Worm (Caenorhabditis elegans) whole organism, L1 larva: ENCODE data around the gene rpt-2.
A peak's percentile ranks its signal among the peaks of the same experiment; 100 is the strongest.

ENCODE experiments used
- C04F5.9 ChIP-seq: sonication (generic microtip); optimal IDR thresholded peaks from 2 replicates; lab custom pipeline; 2016; ENCODE audit warnings: missing genetic modification characterization, missing compliant biosample characterization
- C16A3.4 ChIP-seq: fragments of 150-350 bp; optimal IDR thresholded peaks from 2 replicates; lab custom pipeline; 2014; ENCODE audit warnings: missing biosample characterization, missing genetic modification characterization
- Y116A8C.19 ChIP-seq: sonication (generic microtip); optimal IDR thresholded peaks from 2 replicates; lab custom pipeline; 2016; ENCODE audit warnings: missing compliant biosample characterization, missing genetic modification characterization, borderline replicate concordance
- alr-1 ChIP-seq: fragments of 200-800 bp; sonication (Bioruptor generic); optimal IDR thresholded peaks from 2 replicates; lab custom pipeline; 2018; ENCODE audit warnings: borderline replicate concordance, mild to moderate bottlenecking, missing genetic modification characterization, missing compliant biosample characterization
- aly-2 ChIP-seq: fragments of 150-350 bp; optimal IDR thresholded peaks from 2 replicates; lab custom pipeline; 2014; ENCODE audit warnings: missing biosample characterization, missing genetic modification characterization
- ama-1 ChIP-seq: fragments of 150-350 bp; optimal IDR thresholded peaks from 2 replicates; lab custom pipeline; 2014
- blmp-1 ChIP-seq: fragments of 150-350 bp; optimal IDR thresholded peaks from 2 replicates; lab custom pipeline; 2014; ENCODE audit warnings: missing biosample characterization, missing genetic modification characterization
- ceh-63 ChIP-seq: fragments of 200-800 bp; sonication (Bioruptor generic); optimal IDR thresholded peaks from 2 replicates; lab custom pipeline; 2018; ENCODE audit warnings: mild to moderate bottlenecking, missing genetic modification characterization, missing compliant biosample characterization
- ceh-8 ChIP-seq: fragments of 200-800 bp; sonication (Bioruptor generic); optimal IDR thresholded peaks from 2 replicates; lab custom pipeline; 2018; ENCODE audit warnings: mild to moderate bottlenecking, missing genetic modification characterization, moderate library complexity, missing compliant biosample characterization
- ceh-82 ChIP-seq, 3 experiments: fragments of 150-350 bp in 1 of 3; sonication (generic microtip) in 2 of 3; optimal IDR thresholded peaks; 2 replicates each; lab custom pipeline; 2014 to 2017; ENCODE audit warnings: missing biosample characterization in 3 of 3, missing genetic modification characterization in 3 of 3
- ceh-88 ChIP-seq: fragments of 200-800 bp; sonication (Bioruptor generic); IDR thresholded peaks from 2 replicates; pipeline ENCODE4 v1.3.6; 2022; ENCODE audit warnings: missing genetic modification characterization, missing compliant biosample characterization
- ceh-90 ChIP-seq: sonication (generic microtip); optimal IDR thresholded peaks from 2 replicates; lab custom pipeline; 2016; ENCODE audit warnings: missing genetic modification characterization, missing compliant biosample characterization
- dpl-1 ChIP-seq, 3 experiments: fragments of 150-350 bp in 2 of 3; sonication (generic microtip) in 1 of 3; optimal IDR thresholded peaks; 2 replicates each; lab custom pipeline; 2014 to 2017; ENCODE audit warnings: missing biosample characterization in 3 of 3, missing genetic modification characterization in 3 of 3, missing genetic modification reagents in 3 of 3
- elt-2 ChIP-seq: sonication (generic microtip); optimal IDR thresholded peaks from 2 replicates; lab custom pipeline; 2016; ENCODE audit warnings: missing genetic modification characterization, mild to moderate bottlenecking, inconsistent platforms, missing compliant biosample characterization, missing genetic modification reagents
- elt-3 ChIP-seq, 6 experiments: fragments of 150-350 bp in 1 of 6; sonication (generic microtip); optimal IDR thresholded peaks; 2 replicates each; lab custom pipeline; 2017 to 2018; ENCODE audit warnings: missing biosample characterization in 6 of 6, missing genetic modification characterization in 6 of 6, inconsistent platforms in 1 of 6
- fkh-10 ChIP-seq: sonication (generic microtip); optimal IDR thresholded peaks from 2 replicates; lab custom pipeline; 2017; ENCODE audit warnings: missing biosample characterization, missing genetic modification reagents, missing genetic modification characterization
- fkh-4 ChIP-seq: sonication (generic microtip); optimal IDR thresholded peaks from 2 replicates; lab custom pipeline; 2016; ENCODE audit warnings: missing compliant biosample characterization, missing genetic modification characterization, borderline replicate concordance
- fkh-8 ChIP-seq: sonication (generic microtip); optimal IDR thresholded peaks from 2 replicates; lab custom pipeline; 2016; ENCODE audit warnings: mild to moderate bottlenecking, missing genetic modification characterization, missing compliant biosample characterization
- hpl-2 ChIP-seq: fragments of 150-350 bp; optimal IDR thresholded peaks from 2 replicates; lab custom pipeline; 2014; ENCODE audit warnings: missing biosample characterization, missing genetic modification reagents, missing genetic modification characterization
- irx-1 ChIP-seq: sonication (generic microtip); optimal IDR thresholded peaks from 2 replicates; lab custom pipeline; 2016; ENCODE audit warnings: missing genetic modification characterization, missing compliant biosample characterization
- isw-1 ChIP-seq: fragments of 200-800 bp; sonication (Bioruptor generic); IDR thresholded peaks from 2 replicates; pipeline ENCODE4 v1.3.6; 2022; ENCODE audit warnings: missing genetic modification characterization, missing compliant biosample characterization
- jun-1 ChIP-seq: fragments of 150-350 bp; optimal IDR thresholded peaks from 2 replicates; lab custom pipeline; 2014; ENCODE audit warnings: missing biosample characterization, missing genetic modification reagents, missing genetic modification characterization
- lin-14 ChIP-seq: fragments of 200-800 bp; sonication (Bioruptor generic); optimal IDR thresholded peaks from 2 replicates; lab custom pipeline; 2018; ENCODE audit warnings: mild to moderate bottlenecking, missing genetic modification characterization, moderate library complexity, missing compliant biosample characterization
- lin-15B ChIP-seq: fragments of 150-350 bp; sonication (generic microtip); optimal IDR thresholded peaks from 3 replicates; lab custom pipeline; 2014; ENCODE audit warnings: missing biosample characterization, missing genetic modification characterization
- lin-35 ChIP-seq, 2 experiments: fragments of 150-350 bp; optimal IDR thresholded peaks; 2 replicates each; lab custom pipeline; 2014; ENCODE audit warnings: missing biosample characterization in 2 of 2, missing genetic modification characterization in 2 of 2, missing genetic modification reagents in 2 of 2
- lin-39 ChIP-seq: fragments of 150-350 bp; optimal IDR thresholded peaks from 2 replicates; lab custom pipeline; 2014; ENCODE audit warnings: missing biosample characterization, missing genetic modification reagents, missing genetic modification characterization
- lir-3 ChIP-seq: sonication (generic microtip); optimal IDR thresholded peaks from 2 replicates; lab custom pipeline; 2016; ENCODE audit warnings: mild to moderate bottlenecking, missing genetic modification characterization, moderate library complexity, missing compliant biosample characterization; ENCODE audit not compliant: poor library complexity
- lsy-2 ChIP-seq, 2 experiments: fragments of 150-350 bp; optimal IDR thresholded peaks; 2 replicates each; lab custom pipeline; 2014; ENCODE audit warnings: missing biosample characterization in 2 of 2, missing genetic modification characterization in 2 of 2
- mdl-1 ChIP-seq, 2 experiments: fragments of 150-350 bp; optimal IDR thresholded peaks; 2 replicates each; lab custom pipeline; 2014 to 2017; ENCODE audit warnings: missing biosample characterization in 2 of 2, missing genetic modification characterization in 2 of 2, inconsistent platforms in 1 of 2
- mef-2 ChIP-seq: fragments of 150-350 bp; optimal IDR thresholded peaks from 2 replicates; lab custom pipeline; 2014; ENCODE audit warnings: missing biosample characterization, missing genetic modification characterization
- mep-1 ChIP-seq: fragments of 150-350 bp; optimal IDR thresholded peaks from 2 replicates; lab custom pipeline; 2014; ENCODE audit warnings: missing biosample characterization, missing genetic modification characterization
- nhr-11 ChIP-seq: fragments of 150-350 bp; optimal IDR thresholded peaks from 2 replicates; lab custom pipeline; 2014; ENCODE audit warnings: missing biosample characterization, missing genetic modification characterization
- nhr-19 ChIP-seq: fragments of 200-800 bp; sonication (Bioruptor generic); conservative IDR thresholded peaks from 2 replicates; pipeline ENCODE4 v1.3.6; 2022; ENCODE audit warnings: missing genetic modification characterization, missing compliant biosample characterization
- nhr-20 ChIP-seq: sonication (generic microtip); optimal IDR thresholded peaks from 2 replicates; lab custom pipeline; 2016; ENCODE audit warnings: mild to moderate bottlenecking, missing genetic modification characterization, missing compliant biosample characterization
- nhr-237 ChIP-seq: fragments of 150-350 bp; optimal IDR thresholded peaks from 2 replicates; lab custom pipeline; 2014; ENCODE audit warnings: missing biosample characterization, missing genetic modification characterization
- nhr-28 ChIP-seq: fragments of 150-350 bp; optimal IDR thresholded peaks from 2 replicates; lab custom pipeline; 2014; ENCODE audit warnings: missing biosample characterization, missing genetic modification characterization
- nhr-47 ChIP-seq: sonication (generic microtip); optimal IDR thresholded peaks from 2 replicates; lab custom pipeline; 2016; ENCODE audit warnings: mild to moderate bottlenecking, missing genetic modification characterization, moderate library complexity, missing compliant biosample characterization
- nhr-71 ChIP-seq: sonication (generic microtip); optimal IDR thresholded peaks from 2 replicates; lab custom pipeline; 2016; ENCODE audit warnings: mild to moderate bottlenecking, missing genetic modification characterization, moderate library complexity, missing compliant biosample characterization
- nhr-76 ChIP-seq: sonication (generic microtip); optimal IDR thresholded peaks from 2 replicates; lab custom pipeline; 2017; ENCODE audit warnings: missing biosample characterization, missing genetic modification characterization
- nhr-90 ChIP-seq: sonication (generic microtip); optimal IDR thresholded peaks from 2 replicates; lab custom pipeline; 2016; ENCODE audit warnings: mild to moderate bottlenecking, missing genetic modification characterization, missing compliant biosample characterization; ENCODE audit not compliant: poor library complexity
- pqm-1 ChIP-seq: sonication (generic microtip); optimal IDR thresholded peaks from 3 replicates; lab custom pipeline; 2017; ENCODE audit warnings: missing biosample characterization, missing genetic modification characterization
- skn-1 ChIP-seq: fragments of 150-350 bp; optimal IDR thresholded peaks from 2 replicates; lab custom pipeline; 2014; ENCODE audit warnings: missing biosample characterization, missing genetic modification characterization
- snpc-4 ChIP-seq: fragments of 150-350 bp; optimal IDR thresholded peaks from 2 replicates; lab custom pipeline; 2014; ENCODE audit warnings: missing biosample characterization, missing genetic modification characterization
- snu-23 ChIP-seq: sonication (generic microtip); optimal IDR thresholded peaks from 2 replicates; lab custom pipeline; 2016; ENCODE audit warnings: missing genetic modification characterization, missing compliant biosample characterization
- swsn-7 ChIP-seq: sonication (generic microtip); optimal IDR thresholded peaks from 2 replicates; lab custom pipeline; 2016; ENCODE audit warnings: missing genetic modification characterization, missing compliant biosample characterization
- tbx-2 ChIP-seq: sonication (generic microtip); optimal IDR thresholded peaks from 2 replicates; lab custom pipeline; 2016; ENCODE audit warnings: missing genetic modification characterization, missing compliant biosample characterization
- unc-130 ChIP-seq: fragments of 150-350 bp; optimal IDR thresholded peaks from 2 replicates; lab custom pipeline; 2017; ENCODE audit warnings: missing biosample characterization, missing genetic modification characterization, inconsistent platforms
- unc-62 ChIP-seq: fragments of 150-350 bp; optimal IDR thresholded peaks from 2 replicates; lab custom pipeline; 2014; ENCODE audit warnings: missing biosample characterization, missing genetic modification reagents, missing genetic modification characterization
- unc-86 ChIP-seq: sonication (generic microtip); optimal IDR thresholded peaks from 2 replicates; lab custom pipeline; 2016; ENCODE audit warnings: missing genetic modification characterization, missing compliant biosample characterization
- unc-98 ChIP-seq: fragments of 200-800 bp; sonication (Bioruptor generic); IDR thresholded peaks from 2 replicates; pipeline ENCODE4 v1.3.6; 2022; ENCODE audit warnings: missing genetic modification characterization, missing compliant biosample characterization
- vab-15 ChIP-seq: sonication (generic microtip); optimal IDR thresholded peaks from 2 replicates; lab custom pipeline; 2017; ENCODE audit warnings: missing genotype, mild to moderate bottlenecking, missing genetic modification characterization, missing compliant biosample characterization
- xbp-1 ChIP-seq: sonication (generic microtip); optimal IDR thresholded peaks from 2 replicates; lab custom pipeline; 2016; ENCODE audit warnings: missing genetic modification characterization, missing compliant biosample characterization
- ztf-4 ChIP-seq: fragments of 150-350 bp; optimal IDR thresholded peaks from 2 replicates; lab custom pipeline; 2014; ENCODE audit warnings: missing biosample characterization, missing genetic modification characterization

rpt-2 gene

ce11 chrV:6017630-6018029, at the start of gene rpt-2, which contains the start of gene aps-1:
Gene rpt-2 (minus strand): TSS chrV:6017669.
Gene aps-1 (plus strand): TSS chrV:6017970.
- TF ChIP-seq ceh-88 (no peak), snu-23 (GFP tag; lab: Kevin White, UChicago) (peak; percentile 94), ama-1 (lab: Kevin White, UChicago) (peak; percentile 60), dpl-1 (GFP tag; optimal IDR thresholded peaks at IDR 0.05; lab: Kevin White, UChicago) (peak; percentile 76 to 85 (median 83)), nhr-20 (tag; lab: Kevin White, UChicago) (peak; percentile 92), nhr-28 (tag; lab: Kevin White, UChicago) (no peak), blmp-1 (tag; lab: Kevin White, UChicago) (peak; percentile 85), nhr-47 (tag; lab: Kevin White, UChicago) (peak; percentile 90), ceh-63 (GFP tag; lab: Kevin White, UChicago) (no peak), swsn-7 (tag; lab: Kevin White, UChicago) (peak; percentile 87), C16A3.4 (tag; lab: Kevin White, UChicago) (peak; percentile 94), lin-39 (tag; lab: Kevin White, UChicago) (peak; percentile 78), mep-1 (tag; lab: Kevin White, UChicago) (peak; percentile 96), elt-3 (tag; optimal IDR thresholded peaks at IDR 0.05; lab: Kevin White, UChicago) (peak in 2 of 6 experiments; percentile 64 to 87), skn-1 (tag; lab: Kevin White, UChicago) (peak; percentile 100), lin-15B (tag; lab: Kevin White, UChicago) (peak; percentile 96), Y116A8C.19 (tag; lab: Kevin White, UChicago) (no peak), mef-2 (no peak), alr-1 (tag; lab: Kevin White, UChicago) (no peak), jun-1 (peak; percentile 57), pqm-1 (tag; lab: Kevin White, UChicago) (no peak), ceh-82 (tag; optimal IDR thresholded peaks at IDR 0.05; lab: Kevin White, UChicago) (peak; percentile 73 to 86 (median 86)), elt-2 (tag; lab: Kevin White, UChicago) (peak; percentile 15), vab-15 (tag; lab: Kevin White, UChicago) (no peak), hpl-2 (GFP tag; lab: Kevin White, UChicago) (peak; percentile 47), lin-14 (GFP tag; lab: Kevin White, UChicago) (peak; percentile 89), nhr-90 (tag; lab: Kevin White, UChicago) (peak; percentile 87), ceh-8 (GFP tag; lab: Kevin White, UChicago) (peak; percentile 42), ztf-4 (peak; percentile 40), unc-62 (GFP tag; lab: Kevin White, UChicago) (no peak), aly-2 (tag; lab: Kevin White, UChicago) (peak; percentile 75), nhr-71 (tag; lab: Kevin White, UChicago) (peak; percentile 92), fkh-4 (tag; lab: Kevin White, UChicago) (no peak), irx-1 (tag; lab: Kevin White, UChicago) (peak; percentile 81), mdl-1 (tag; optimal IDR thresholded peaks at IDR 0.05; lab: Kevin White, UChicago) (peak in 1 of 2 experiments; percentile 80), lsy-2 (tag; optimal IDR thresholded peaks at IDR 0.05; lab: Kevin White, UChicago) (peak; percentile 89 to 92), tbx-2 (peak; percentile 88), ceh-90 (tag; lab: Kevin White, UChicago) (no peak), unc-130 (tag; lab: Kevin White, UChicago) (peak; percentile 95), unc-98 (GFP tag; lab: Robert Waterston, UW) (no peak), lin-35 (GFP tag; optimal IDR thresholded peaks at IDR 0.05; lab: Kevin White, UChicago) (peak; percentile 86 to 91), fkh-10 (GFP tag; lab: Kevin White, UChicago) (peak; percentile 75), nhr-76 (tag; lab: Kevin White, UChicago) (no peak), unc-86 (peak; percentile 79), xbp-1 (tag; lab: Kevin White, UChicago) (peak; percentile 93), nhr-19 (peak; percentile 85), lir-3 (peak; percentile 57), snpc-4 (tag; lab: Kevin White, UChicago) (peak; percentile 82), C04F5.9 (tag; lab: Kevin White, UChicago) (peak; percentile 45), fkh-8 (tag; lab: Kevin White, UChicago) (peak; percentile 84), nhr-237 (peak; percentile 43), nhr-11 (tag; lab: Kevin White, UChicago) (no peak), isw-1 (peak; percentile 77)
